Fruit fly (Drosophila melanogaster) whole organism, embryonic: ENCODE measurements around the gene CG5986.

ENCODE experiments used
- Adf1 ChIP-seq: fragments of 200-800 bp; sonication (Bioruptor generic); IDR thresholded peaks from 2 replicates; pipeline ENCODE4 v1.3.6; 2022; ENCODE audit warnings: missing biosample characterization, missing genetic modification characterization
- BtbVII ChIP-seq: fragments of 200-800 bp; sonication (Bioruptor generic); optimal IDR thresholded peaks from 3 replicates; lab custom pipeline; 2017; ENCODE audit warnings: missing biosample characterization, mild to moderate bottlenecking, missing genetic modification characterization
- CG10267 ChIP-seq: fragments of 200-800 bp; sonication (Bioruptor generic); optimal IDR thresholded peaks from 2 replicates; lab custom pipeline; 2018; ENCODE audit warnings: missing biosample characterization, mild to moderate bottlenecking, missing genetic modification characterization, moderate library complexity
- CG11247 ChIP-seq: fragments of 200-800 bp; sonication (Bioruptor generic); IDR thresholded peaks from 2 replicates; pipeline ENCODE4 v1.3.6; 2022; ENCODE audit warnings: missing biosample characterization, missing genetic modification characterization
- CG13424 ChIP-seq: fragments of 200-800 bp; sonication (Bioruptor generic); optimal IDR thresholded peaks from 2 replicates; lab custom pipeline; 2019; ENCODE audit warnings: missing biosample characterization, mild to moderate bottlenecking, missing genetic modification characterization, moderate library complexity
- CG13624 ChIP-seq: fragments of 200-800 bp; sonication (Bioruptor generic); optimal IDR thresholded peaks from 2 replicates; lab custom pipeline; 2016; ENCODE audit warnings: missing biosample characterization, missing genetic modification characterization
- CG15269 ChIP-seq: fragments of 200-800 bp; sonication (Bioruptor generic); optimal IDR thresholded peaks from 2 replicates; lab custom pipeline; 2018; ENCODE audit warnings: missing biosample characterization, mild to moderate bottlenecking, missing genetic modification characterization, moderate library complexity
- CG1529 ChIP-seq: fragments of 200-800 bp; sonication (Bioruptor generic); optimal IDR thresholded peaks from 3 replicates; lab custom pipeline; 2018; ENCODE audit warnings: missing biosample characterization, missing genetic modification characterization
- CG17361 ChIP-seq: fragments of 200-800 bp; sonication (Bioruptor generic); IDR thresholded peaks from 3 replicates; pipeline ENCODE4 v1.3.6; 2022; ENCODE audit warnings: missing biosample characterization, missing genetic modification characterization
- CG17802 ChIP-seq: fragments of 200-800 bp; sonication (Bioruptor generic); optimal IDR thresholded peaks from 2 replicates; lab custom pipeline; 2018; ENCODE audit warnings: missing biosample characterization, mild to moderate bottlenecking, missing genetic modification characterization, moderate library complexity
- CG32767 ChIP-seq: fragments of 200-800 bp; sonication (Bioruptor generic); IDR thresholded peaks from 2 replicates; pipeline ENCODE4 v1.3.6; 2022; ENCODE audit warnings: missing biosample characterization, missing genetic modification characterization
- CG4854 ChIP-seq: fragments of 200-800 bp; sonication (Bioruptor generic); optimal IDR thresholded peaks from 2 replicates; lab custom pipeline; 2016; ENCODE audit warnings: missing biosample characterization, missing genetic modification characterization, inconsistent platforms
- CG6254 ChIP-seq: fragments of 200-800 bp; sonication (Bioruptor generic); optimal IDR thresholded peaks from 3 replicates; lab custom pipeline; 2017; ENCODE audit warnings: mild to moderate bottlenecking, missing biosample characterization, missing genetic modification reagents, missing genetic modification characterization
- CG7271 ChIP-seq: fragments of 200-800 bp; sonication (Bioruptor generic); optimal IDR thresholded peaks from 2 replicates; lab custom pipeline; 2018; ENCODE audit warnings: missing biosample characterization, mild to moderate bottlenecking, missing genetic modification characterization, moderate library complexity
- CG8089 ChIP-seq: fragments of 200-800 bp; sonication (Bioruptor generic); optimal IDR thresholded peaks from 3 replicates; lab custom pipeline; 2016; ENCODE audit warnings: missing biosample characterization, missing genetic modification characterization
- CG9817 ChIP-seq: fragments of 200-800 bp; sonication (Bioruptor generic); optimal IDR thresholded peaks from 2 replicates; lab custom pipeline; 2018; ENCODE audit warnings: missing biosample characterization, mild to moderate bottlenecking, missing genetic modification characterization, moderate library complexity
- CG9932 ChIP-seq: fragments of 200-800 bp; sonication (Bioruptor generic); IDR thresholded peaks from 2 replicates; pipeline ENCODE4 v1.3.6; 2022; ENCODE audit warnings: missing biosample characterization, missing genetic modification characterization
- CkIIα-i1 ChIP-seq: fragments of 200-800 bp; sonication (Bioruptor generic); IDR thresholded peaks from 2 replicates; pipeline ENCODE4 v1.3.6; 2022; ENCODE audit warnings: missing biosample characterization, missing genetic modification characterization
- D19A ChIP-seq: fragments of 200-800 bp; optimal IDR thresholded peaks from 3 replicates; lab custom pipeline; 2019; ENCODE audit warnings: missing biosample characterization, mild to moderate bottlenecking, missing genetic modification characterization, moderate library complexity
- Dip2 ChIP-seq: fragments of 200-800 bp; sonication (Bioruptor generic); IDR thresholded peaks from 2 replicates; pipeline ENCODE4 v1.3.6; 2022; ENCODE audit warnings: missing biosample characterization, missing genetic modification characterization
- Doc2 ChIP-seq: fragments of 200-800 bp; sonication (Bioruptor generic); IDR thresholded peaks from 2 replicates; pipeline ENCODE4 v1.3.6; 2022; ENCODE audit warnings: missing biosample characterization, missing genetic modification characterization
- MESR4 ChIP-seq: fragments of 200-800 bp; sonication (Bioruptor generic); optimal IDR thresholded peaks from 2 replicates; lab custom pipeline; 2018; ENCODE audit warnings: missing biosample characterization, mild to moderate bottlenecking, missing genetic modification characterization, moderate library complexity
- Nf-YB ChIP-seq: fragments of 200-800 bp; sonication (Bioruptor generic); optimal IDR thresholded peaks from 3 replicates; lab custom pipeline; 2019; ENCODE audit warnings: missing biosample characterization, mild to moderate bottlenecking, missing genetic modification characterization, moderate library complexity
- Poxn ChIP-seq: fragments of 200-800 bp; sonication (Bioruptor generic); IDR thresholded peaks from 2 replicates; pipeline ENCODE4 v1.3.6; 2022; ENCODE audit warnings: missing biosample characterization, missing genetic modification characterization
- Ravus ChIP-seq: fragments of 200-800 bp; sonication (Bioruptor generic); IDR thresholded peaks from 2 replicates; pipeline ENCODE4 v1.3.6; 2022; ENCODE audit warnings: missing biosample characterization, missing genetic modification characterization
- Sin3A ChIP-seq: fragments of >200 bp; optimal IDR thresholded peaks from 2 replicates; lab custom pipeline; 2018
- TFAM ChIP-seq: fragments of 200-800 bp; sonication (Bioruptor generic); optimal IDR thresholded peaks from 2 replicates; lab custom pipeline; 2017; ENCODE audit warnings: missing biosample characterization, missing genetic modification characterization, inconsistent platforms
- al ChIP-seq: fragments of 200-800 bp; sonication (Bioruptor generic); IDR thresholded peaks from 2 replicates; pipeline ENCODE4 v1.3.6; 2022; ENCODE audit warnings: missing biosample characterization, missing genetic modification characterization
- bowl ChIP-seq: fragments of 200-800 bp; sonication (Bioruptor generic); IDR thresholded peaks from 2 replicates; pipeline ENCODE4 v1.3.6; 2022; ENCODE audit warnings: missing biosample characterization, missing genetic modification characterization
- br ChIP-seq: fragments of >200 bp; optimal IDR thresholded peaks from 2 replicates; lab custom pipeline; 2017
- crol ChIP-seq: fragments of 200-800 bp; sonication (Bioruptor generic); IDR thresholded peaks from 2 replicates; pipeline ENCODE4 v1.3.6; 2022; ENCODE audit warnings: missing biosample characterization, missing genetic modification characterization
- dm ChIP-seq: fragments of 200-800 bp; sonication (Bioruptor generic); optimal IDR thresholded peaks from 3 replicates; lab custom pipeline; 2016; ENCODE audit warnings: missing biosample characterization, missing genetic modification characterization
- fd64A ChIP-seq: fragments of 200-800 bp; sonication (Bioruptor generic); optimal IDR thresholded peaks from 3 replicates; lab custom pipeline; 2018; ENCODE audit warnings: missing biosample characterization, mild to moderate bottlenecking, missing genetic modification characterization
- ftz-f1 ChIP-seq: fragments of 200-800 bp; sonication (Bioruptor generic); optimal IDR thresholded peaks from 2 replicates; lab custom pipeline; 2016; ENCODE audit warnings: missing biosample characterization, missing genetic modification characterization
- gsb ChIP-seq: fragments of 200-800 bp; sonication (Bioruptor generic); IDR thresholded peaks from 2 replicates; pipeline ENCODE4 v1.3.6; 2022; ENCODE audit warnings: missing biosample characterization, missing genetic modification characterization
- gt ChIP-seq: fragments of 200-800 bp; sonication (Bioruptor generic); IDR thresholded peaks from 2 replicates; pipeline ENCODE4 v1.3.6; 2022; ENCODE audit warnings: missing biosample characterization, missing genetic modification characterization
- h ChIP-seq: fragments of >200 bp; optimal IDR thresholded peaks from 2 replicates; lab custom pipeline; 2017
- hbn ChIP-seq: fragments of 200-800 bp; sonication (Bioruptor generic); IDR thresholded peaks from 2 replicates; pipeline ENCODE4 v1.3.6; 2022; ENCODE audit warnings: missing biosample characterization, missing genetic modification characterization; ENCODE audit not compliant: partially characterized antibody
- hkb ChIP-seq, 2 experiments: fragments of 200-800 bp in 1 of 2; fragments of >200 bp in 1 of 2; sonication (Bioruptor generic) in 1 of 2; IDR thresholded peaks in 1 of 2; optimal IDR thresholded peaks in 1 of 2; 2 replicates each; pipeline versions ENCODE4 v1.3.6 to Lab custom; 2017 to 2022; ENCODE audit warnings: missing biosample characterization in 1 of 2, missing genetic modification characterization in 1 of 2
- insv ChIP-seq, 2 experiments: fragments of 200-800 bp; sonication (Bioruptor generic); optimal IDR thresholded peaks; 3 replicates each; lab custom pipeline; 2016 to 2018; ENCODE audit warnings: missing biosample characterization in 2 of 2, missing genetic modification characterization in 2 of 2
- nerfin-2 ChIP-seq: fragments of 200-800 bp; sonication (Bioruptor generic); IDR thresholded peaks from 2 replicates; pipeline ENCODE4 v1.3.6; 2022; ENCODE audit warnings: missing biosample characterization, missing genetic modification characterization; ENCODE audit not compliant: partially characterized antibody
- nmo ChIP-seq: fragments of 200-800 bp; sonication (Bioruptor generic); optimal IDR thresholded peaks from 2 replicates; lab custom pipeline; 2018; ENCODE audit warnings: missing biosample characterization, mild to moderate bottlenecking, missing genetic modification characterization, moderate library complexity
- odd ChIP-seq: fragments of 200-800 bp; sonication (Bioruptor generic); optimal IDR thresholded peaks from 2 replicates; lab custom pipeline; 2017; ENCODE audit warnings: missing biosample characterization, mild to moderate bottlenecking, missing genetic modification characterization
- org-1 ChIP-seq: fragments of 200-800 bp; sonication (Bioruptor generic); optimal IDR thresholded peaks from 2 replicates; lab custom pipeline; 2017; ENCODE audit warnings: missing biosample characterization, missing genetic modification characterization
- peb ChIP-seq: fragments of 200-800 bp; sonication (Bioruptor generic); IDR thresholded peaks from 2 replicates; pipeline ENCODE4 v1.3.6; 2022; ENCODE audit warnings: missing biosample characterization, missing genetic modification characterization
- pita ChIP-seq: fragments of 200-800 bp; sonication (Bioruptor generic); optimal IDR thresholded peaks from 2 replicates; lab custom pipeline; 2017; ENCODE audit warnings: missing biosample characterization, mild to moderate bottlenecking, missing genetic modification characterization
- repo ChIP-seq: fragments of 200-800 bp; sonication (Bioruptor generic); optimal IDR thresholded peaks from 2 replicates; lab custom pipeline; 2016; ENCODE audit warnings: missing biosample characterization, missing genetic modification characterization
- sens ChIP-seq: fragments of 200-800 bp; sonication (Bioruptor generic); peaks from one replicate; lab custom pipeline; 2016; ENCODE audit warnings: missing biosample characterization, missing genetic modification characterization
- sqz ChIP-seq: fragments of 200-800 bp; sonication (Bioruptor generic); optimal IDR thresholded peaks from 3 replicates; lab custom pipeline; 2018; ENCODE audit warnings: missing biosample characterization, mild to moderate bottlenecking, missing genetic modification characterization
- stc ChIP-seq: fragments of 200-800 bp; sonication (Bioruptor generic); IDR thresholded peaks from 2 replicates; pipeline ENCODE4 v1.3.6; 2022; ENCODE audit warnings: missing biosample characterization, missing genetic modification characterization
- tgo ChIP-seq: fragments of 200-800 bp; sonication (Bioruptor generic); IDR thresholded peaks from 3 replicates; pipeline ENCODE4 v1.3.6; 2022; ENCODE audit warnings: missing biosample characterization, missing genetic modification characterization
- toy ChIP-seq: fragments of 200-800 bp; sonication (Bioruptor generic); IDR thresholded peaks from 2 replicates; pipeline ENCODE4 v1.3.6; 2022; ENCODE audit warnings: missing biosample characterization, missing genetic modification characterization
- unc-4 ChIP-seq: fragments of 200-800 bp; sonication (Bioruptor generic); IDR thresholded peaks from 2 replicates; pipeline ENCODE4 v1.3.6; 2022; ENCODE audit warnings: missing biosample characterization, missing genetic modification characterization; ENCODE audit not compliant: partially characterized antibody
- usp ChIP-seq: fragments of >200 bp; optimal IDR thresholded peaks from 2 replicates; lab custom pipeline; 2017; ENCODE audit warnings: missing biosample characterization, missing genetic modification characterization

CG5986 gene

dm6 chr3R:24093430-24093829 is 45.8 kb downstream of the CG5986 start (continued):
- peak; percentile 42; the same call in 1 of the 3 replicates for TF ChIP-seq CG17361 (GFP tag; lab: Robert Waterston, UW)
- TF ChIP-seq Ravus (GFP tag; lab: Robert Waterston, UW): no peak
- no peak for TF ChIP-seq toy (GFP tag; lab: Robert Waterston, UW)
- TF ChIP-seq CG13424: peak; percentile 43
- no peak for TF ChIP-seq MESR4 (GFP tag; lab: Kevin White, UChicago)
- no peak for TF ChIP-seq hbn
- TF ChIP-seq CG9932 (GFP tag; lab: Robert Waterston, UW): no peak
- TF ChIP-seq CG4854: no peak
- no peak for TF ChIP-seq bowl (GFP tag; lab: Robert Waterston, UW)
- no peak for TF ChIP-seq CkIIα-i1 (GFP tag; lab: Robert Waterston, UW)
- TF ChIP-seq sens (GFP tag; lab: Kevin White, UChicago): no peak
- TF ChIP-seq CG1529 (GFP tag; lab: Kevin White, UChicago): no peak
- no peak for TF ChIP-seq CG9817 (tag; lab: Kevin White, UChicago)
- TF ChIP-seq ftz-f1: no peak
- TF ChIP-seq tgo: no peak
- TF ChIP-seq CG17802 (tag; lab: Kevin White, UChicago): no peak
- no peak for TF ChIP-seq insv (GFP tag; optimal IDR thresholded peaks at IDR 0.05; lab: Kevin White, UChicago)
- TF ChIP-seq CG10267 (tag; lab: Kevin White, UChicago): no peak
- TF ChIP-seq nerfin-2 (GFP tag; lab: Robert Waterston, UW): no peak
- TF ChIP-seq unc-4: no peak
- no peak for TF ChIP-seq hkb (optimal IDR thresholded peaks at IDR 0.05; lab: Kevin White, UChicago)
- TF ChIP-seq hkb (GFP tag; IDR thresholded peaks at IDR 0.05; lab: Robert Waterston, UW): no peak
- TF ChIP-seq gsb (GFP tag; lab: Robert Waterston, UW): no peak
- no peak for TF ChIP-seq Dip2
- TF ChIP-seq Sin3A (lab: Kevin White, UChicago): no peak
- no peak for TF ChIP-seq usp (GFP tag; lab: Kevin White, UChicago)
- TF ChIP-seq dm (GFP tag; lab: Kevin White, UChicago): no peak
- no peak for TF ChIP-seq gt
- TF ChIP-seq CG15269 (tag; lab: Kevin White, UChicago): peak; percentile 62
- no peak for TF ChIP-seq crol (GFP tag; lab: Robert Waterston, UW)
- no peak for TF ChIP-seq CG8089 (GFP tag; lab: Kevin White, UChicago)
- TF ChIP-seq CG11247 (GFP tag; lab: Robert Waterston, UW): no peak
- peak; percentile 6 for TF ChIP-seq nmo
- TF ChIP-seq CG13624: no peak
- no peak for TF ChIP-seq D19A (tag; lab: Kevin White, UChicago)
- peak; percentile 39 for TF ChIP-seq odd (GFP tag; lab: Kevin White, UChicago)
- TF ChIP-seq h (lab: Kevin White, UChicago): no peak
- TF ChIP-seq stc (GFP tag; lab: Robert Waterston, UW): no peak
- no peak for TF ChIP-seq TFAM (GFP tag; lab: Kevin White, UChicago)
- no peak for TF ChIP-seq Nf-YB (GFP tag; lab: Kevin White, UChicago)
- TF ChIP-seq sqz (GFP tag; lab: Kevin White, UChicago): no peak
- no peak for TF ChIP-seq fd64A (GFP tag; lab: Kevin White, UChicago)
- TF ChIP-seq CG6254 (GFP tag; lab: Kevin White, UChicago): no peak
- TF ChIP-seq Poxn: no peak
- no peak for TF ChIP-seq peb (GFP tag; lab: Robert Waterston, UW)
- no peak for TF ChIP-seq br (lab: Kevin White, UChicago)
- no peak for TF ChIP-seq CG7271 (tag; lab: Kevin White, UChicago)
- TF ChIP-seq CG32767 (GFP tag; lab: Robert Waterston, UW): no peak
- no peak for TF ChIP-seq Doc2 (GFP tag; lab: Robert Waterston, UW)
- no peak for TF ChIP-seq Adf1
- TF ChIP-seq al: no peak
- TF ChIP-seq BtbVII (GFP tag; lab: Kevin White, UChicago): no peak
- TF ChIP-seq org-1 (GFP tag; lab: Kevin White, UChicago): no peak
- no peak for TF ChIP-seq pita (GFP tag; lab: Kevin White, UChicago)
- no peak for TF ChIP-seq repo (GFP tag; lab: Kevin White, UChicago)
